Worm (Caenorhabditis elegans) whole organism, dauer: ENCODE measurements around the gene ZK637.15.

ENCODE experiments used
- unc-62 ChIP-seq: sonication (generic microtip); optimal IDR thresholded peaks from 2 replicates; lab custom pipeline; 2017; ENCODE audit warnings: missing biosample characterization, missing genetic modification reagents, missing genetic modification characterization

ZK637.15 gene

ce11 chrIII:8949147-8949546 is 29.3 kb downstream of the ZK637.15 start:
- no peak for TF ChIP-seq unc-62 (GFP tag; lab: Kevin White, UChicago)

ce11 chrIII:8955536-8955935 is 35.7 kb downstream of the ZK637.15 start:
- TF ChIP-seq unc-62 (GFP tag; lab: Kevin White, UChicago) = no peak

- no peak for TF ChIP-seq unc-62 (GFP tag; lab: Kevin White, UChicago)
Observed at ce11 chrIII:8956146-8956646, 36.3 kb downstream of the ZK637.15 start, which contains the start of the genes ZK643.5 and ZK643.2. ZK643.5 (minus strand) TSS chrIII:8956196. ZK643.2 (plus strand) TSS chrIII:8956540.

- TF ChIP-seq unc-62 (GFP tag; lab: Kevin White, UChicago) = no peak
Observed at ce11 chrIII:8960664-8961063, 40.8 kb downstream of the ZK637.15 start, which contains the start of gene ZK643.6. ZK643.6 (minus strand) TSS chrIII:8960764.

ce11 chrIII:8961993-8962392 is 42.1 kb downstream of the ZK637.15 start, which contains the start of gene grl-25:
grl-25 (plus strand) TSS chrIII:8962293.
- TF ChIP-seq unc-62 (GFP tag; lab: Kevin White, UChicago) = no peak

- TF ChIP-seq unc-62 (GFP tag; lab: Kevin White, UChicago) = no peak
Observed at ce11 chrIII:8962475-8962874, 42.6 kb downstream of the ZK637.15 start.

- no peak for TF ChIP-seq unc-62 (GFP tag; lab: Kevin White, UChicago)
Observed at ce11 chrIII:8964684-8965283, 44.9 kb downstream of the ZK637.15 start.

- no peak for TF ChIP-seq unc-62 (GFP tag; lab: Kevin White, UChicago)
Observed at ce11 chrIII:8967639-8968038, 47.8 kb downstream of the ZK637.15 start, which contains the start of the genes bud-13 and rpap-2. bud-13 (minus strand) TSS chrIII:8967727. rpap-2 (plus strand) TSS chrIII:8967967.
